Worm (Caenorhabditis elegans) whole organism, early embryonic: ENCODE data around the gene T24C2.5.
"Not testable (repeated sequence)": the region's sequence is repeated elsewhere in the genome, so short reads cannot be mapped to it uniquely, and the experiment has no call there.

Experiments used
- B0310.2 ChIP-seq: sonication (generic microtip); optimal IDR thresholded peaks from 2 replicates; lab custom pipeline; 2016; ENCODE audit warnings: mild to moderate bottlenecking, missing genetic modification characterization, missing compliant biosample characterization
- F13C5.2 ChIP-seq: sonication (generic microtip); optimal IDR thresholded peaks from 2 replicates; lab custom pipeline; 2017; ENCODE audit warnings: mild to moderate bottlenecking, missing genetic modification characterization, inconsistent platforms, missing compliant biosample characterization
- aly-1 ChIP-seq: sonication (generic microtip); optimal IDR thresholded peaks from 2 replicates; lab custom pipeline; 2016; ENCODE audit warnings: missing genetic modification characterization, missing compliant biosample characterization
- ama-1 ChIP-seq: fragments of 150-350 bp; optimal IDR thresholded peaks from 2 replicates; lab custom pipeline; 2014
- ceh-13 ChIP-seq: fragments of 200-800 bp; sonication (Bioruptor generic); optimal IDR thresholded peaks from 2 replicates; lab custom pipeline; 2018; ENCODE audit warnings: mild to moderate bottlenecking, missing genetic modification characterization, missing compliant biosample characterization
- ceh-36 ChIP-seq: sonication (generic microtip); optimal IDR thresholded peaks from 2 replicates; lab custom pipeline; 2016; ENCODE audit warnings: missing genetic modification characterization, inconsistent platforms, missing compliant biosample characterization
- ets-7 ChIP-seq: sonication (generic microtip); optimal IDR thresholded peaks from 2 replicates; lab custom pipeline; 2016; ENCODE audit warnings: missing genotype, missing genetic modification characterization, missing compliant biosample characterization
- flt-1 ChIP-seq: fragments of 200-800 bp; sonication (Bioruptor generic); IDR thresholded peaks from 2 replicates; pipeline ENCODE4 v1.3.6; 2022; ENCODE audit warnings: missing genetic modification characterization, missing compliant biosample characterization
- hmbx-1 ChIP-seq: sonication (generic microtip); optimal IDR thresholded peaks from 2 replicates; lab custom pipeline; 2016; ENCODE audit warnings: mild to moderate bottlenecking, missing genetic modification characterization, missing compliant biosample characterization
- hmg-4 ChIP-seq: fragments of 200-800 bp; sonication (Bioruptor generic); optimal IDR thresholded peaks from 2 replicates; lab custom pipeline; 2018; ENCODE audit warnings: mild to moderate bottlenecking, missing genetic modification characterization, missing compliant biosample characterization
- hnd-1 ChIP-seq: sonication (generic microtip); optimal IDR thresholded peaks from 2 replicates; lab custom pipeline; 2016; ENCODE audit warnings: missing genetic modification characterization, missing compliant biosample characterization
- pes-1 ChIP-seq: fragments of 200-800 bp; sonication (Bioruptor generic); IDR thresholded peaks from 2 replicates; pipeline ENCODE4 v1.3.6; 2022; ENCODE audit warnings: missing genetic modification reagents, missing genetic modification characterization, missing compliant biosample characterization
- scrt-1 ChIP-seq: fragments of 200-800 bp; sonication (Bioruptor generic); IDR thresholded peaks from 2 replicates; pipeline ENCODE4 v1.3.6; 2022; ENCODE audit warnings: missing genetic modification characterization, missing compliant biosample characterization
- sea-1 ChIP-seq: fragments of 200-800 bp; sonication (Bioruptor generic); conservative IDR thresholded peaks from 2 replicates; pipeline ENCODE4 v1.3.6; 2022; ENCODE audit warnings: missing genetic modification characterization, missing compliant biosample characterization
- tbx-11 ChIP-seq: fragments of 200-800 bp; sonication (Bioruptor generic); IDR thresholded peaks from 2 replicates; pipeline ENCODE4 v1.3.6; 2022; ENCODE audit warnings: missing genetic modification characterization, missing compliant biosample characterization
- tbx-37 ChIP-seq: fragments of 200-800 bp; sonication (Bioruptor generic); conservative IDR thresholded peaks from 2 replicates; pipeline ENCODE4 v1.3.6; 2022; ENCODE audit warnings: missing genetic modification reagents, missing genetic modification characterization, missing compliant biosample characterization
- tra-4 ChIP-seq: sonication (generic microtip); optimal IDR thresholded peaks from 2 replicates; lab custom pipeline; 2017; ENCODE audit warnings: missing genetic modification characterization, missing compliant biosample characterization

The T24C2.5 gene

DNA sequence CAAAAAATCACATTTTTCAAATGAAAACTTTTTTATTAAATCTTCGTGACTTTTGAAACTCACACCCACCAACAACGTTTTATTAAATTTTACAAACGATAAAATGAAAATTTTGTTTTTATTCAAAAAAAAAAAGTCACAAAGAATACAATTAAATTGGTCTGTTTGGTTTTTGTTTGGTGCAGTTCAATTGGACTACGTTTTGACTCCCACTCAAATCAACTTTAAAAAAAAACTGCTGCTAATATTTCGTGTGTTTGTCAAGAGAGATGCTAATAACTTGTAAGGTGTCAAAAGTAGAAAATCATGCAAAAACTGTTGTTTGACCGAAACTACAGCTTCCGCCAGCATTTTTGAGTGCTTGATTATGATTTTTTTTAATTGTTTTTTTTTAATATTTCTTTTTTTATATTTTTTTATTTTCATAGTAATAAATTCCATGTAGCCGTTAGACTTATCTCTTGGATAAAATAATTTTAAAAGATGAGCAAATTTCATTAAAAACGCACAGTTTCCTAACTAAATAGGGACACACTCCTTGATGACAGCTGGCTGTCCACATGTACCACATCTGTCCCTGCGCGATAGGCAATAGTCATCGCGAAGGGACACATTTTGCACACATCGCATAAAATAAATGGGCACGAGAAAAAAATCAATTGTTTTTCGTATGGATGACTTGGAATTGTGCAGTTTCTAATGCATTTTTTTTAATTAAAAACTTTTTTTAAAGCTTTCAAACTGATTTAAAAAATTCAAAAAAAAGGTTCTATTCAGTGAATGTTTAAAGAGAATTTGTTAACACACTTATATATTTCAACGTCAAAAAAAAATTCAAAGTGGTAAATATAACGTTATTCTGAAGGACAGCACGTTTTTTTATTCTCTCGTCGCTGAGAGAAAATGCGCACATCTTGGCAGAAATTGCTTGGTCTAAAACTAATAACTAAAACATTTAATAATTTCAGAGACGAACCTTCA is 8.6 kb upstream of the T24C2.5 start:
- TF ChIP-seq tbx-37 (GFP tag; lab: Robert Waterston, UW) (peak; percentile 60), aly-1 (tag; lab: Kevin White, UChicago) (no peak), sea-1 (GFP tag; lab: Robert Waterston, UW) (peak; percentile 79), hnd-1 (no peak), flt-1 (0 out of 2 replicates have a peak, but pooled peaks have one; percentile 8), ceh-13 (peak; percentile 39), hmg-4 (GFP tag; lab: Kevin White, UChicago) (peak; percentile 95), ceh-36 (tag; lab: Kevin White, UChicago) (peak; percentile 8), F13C5.2 (tag; lab: Kevin White, UChicago) (peak; percentile 98)

- TF ChIP-seq F13C5.2 (tag; lab: Kevin White, UChicago) (no peak), flt-1 (no peak), ceh-36 (tag; lab: Kevin White, UChicago) (no peak), tbx-11 (GFP tag; lab: Robert Waterston, UW) (no peak)
Measured at ce11 chrX:14527559-14527958, 6.7 kb upstream of the T24C2.5 start, which contains the start of gene nspc-18. TSS of gene nspc-18 (minus strand) at chrX:14527659.

- TF ChIP-seq pes-1 (GFP tag; lab: Robert Waterston, UW); flt-1; aly-1 (tag; lab: Kevin White, UChicago): not testable (repeated sequence)
Measured at ce11 chrX:14528399-14528798, 5.8 kb upstream of the T24C2.5 start, which contains the start of gene nspc-19. TSS of gene nspc-19 (plus strand) at chrX:14528699.

- TF ChIP-seq tbx-37 (GFP tag; lab: Robert Waterston, UW), result no peak
- no peak for TF ChIP-seq hmg-4 (GFP tag; lab: Kevin White, UChicago)
- no peak for TF ChIP-seq sea-1 (GFP tag; lab: Robert Waterston, UW)
- no peak for TF ChIP-seq ama-1 (lab: Kevin White, UChicago)
- no peak for TF ChIP-seq ceh-13
- no peak for TF ChIP-seq aly-1 (tag; lab: Kevin White, UChicago)
- TF ChIP-seq F13C5.2 (tag; lab: Kevin White, UChicago), result no peak
- TF ChIP-seq ets-7 (tag; lab: Kevin White, UChicago), result no peak
- no peak for TF ChIP-seq ceh-36 (tag; lab: Kevin White, UChicago)
- TF ChIP-seq hmbx-1 (tag; lab: Kevin White, UChicago), result no peak
- TF ChIP-seq B0310.2 (tag; lab: Kevin White, UChicago), result no peak
- TF ChIP-seq tbx-11 (GFP tag; lab: Robert Waterston, UW), result no peak
- no peak for TF ChIP-seq flt-1
- no peak for TF ChIP-seq pes-1 (GFP tag; lab: Robert Waterston, UW)
- TF ChIP-seq hnd-1, result no peak
- TF ChIP-seq tra-4, result no peak
- TF ChIP-seq scrt-1 (GFP tag; lab: Robert Waterston, UW), result no peak
Measured at ce11 chrX:14530107-14530506, 4.1 kb upstream of the T24C2.5 start, which contains the start of gene nspc-20. TSS of gene nspc-20 (minus strand) at chrX:14530207.

- TF ChIP-seq hmg-4 (GFP tag; lab: Kevin White, UChicago) (no peak), tbx-37 (GFP tag; lab: Robert Waterston, UW) (no peak), hmbx-1 (tag; lab: Kevin White, UChicago) (no peak), tbx-11 (GFP tag; lab: Robert Waterston, UW) (no peak)
Measured at ce11 chrX:14534596-14534995, 379 bp downstream of the T24C2.5 start.

DNA sequence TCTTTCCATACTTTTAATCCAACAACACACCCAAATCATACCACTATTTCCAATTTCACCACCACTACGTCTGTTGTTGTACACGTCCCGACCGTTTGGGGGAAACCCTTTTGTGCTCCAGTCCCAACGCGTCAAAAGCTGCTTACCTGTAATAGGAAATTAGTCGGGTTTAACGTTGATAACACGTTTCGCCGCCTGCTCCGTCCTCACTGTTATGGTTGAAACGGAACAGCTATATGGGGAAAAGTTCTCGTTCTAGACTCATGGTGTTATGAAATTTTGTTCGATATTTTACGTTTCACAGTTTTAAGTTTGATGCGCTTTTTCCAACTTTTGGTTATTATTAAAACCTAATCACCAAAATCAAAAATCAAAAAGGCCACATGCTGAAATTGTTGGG is 1.7 kb downstream of the T24C2.5 start:
- TF ChIP-seq hmbx-1 (tag; lab: Kevin White, UChicago) (no peak), sea-1 (GFP tag; lab: Robert Waterston, UW) (no peak), F13C5.2 (tag; lab: Kevin White, UChicago) (no peak)

- no peak for TF ChIP-seq F13C5.2 (tag; lab: Kevin White, UChicago)
- no peak for TF ChIP-seq pes-1 (GFP tag; lab: Robert Waterston, UW)
- no peak for TF ChIP-seq ets-7 (tag; lab: Kevin White, UChicago)
- no peak for TF ChIP-seq ceh-13
- no peak for TF ChIP-seq hmbx-1 (tag; lab: Kevin White, UChicago)
- TF ChIP-seq B0310.2 (tag; lab: Kevin White, UChicago), result no peak
- no peak for TF ChIP-seq tra-4
Measured at ce11 chrX:14537625-14538024, 3.4 kb downstream of the T24C2.5 start.

- TF ChIP-seq flt-1, result no peak
- TF ChIP-seq hnd-1, result no peak
- TF ChIP-seq B0310.2 (tag; lab: Kevin White, UChicago), result no peak
- no peak for TF ChIP-seq tbx-11 (GFP tag; lab: Robert Waterston, UW)
- no peak for TF ChIP-seq ceh-36 (tag; lab: Kevin White, UChicago)
- no peak for TF ChIP-seq scrt-1 (GFP tag; lab: Robert Waterston, UW)
- TF ChIP-seq hmbx-1 (tag; lab: Kevin White, UChicago), result no peak
- TF ChIP-seq tbx-37 (GFP tag; lab: Robert Waterston, UW), result no peak
- TF ChIP-seq ets-7 (tag; lab: Kevin White, UChicago), result no peak
- TF ChIP-seq F13C5.2 (tag; lab: Kevin White, UChicago), result no peak
- no peak for TF ChIP-seq pes-1 (GFP tag; lab: Robert Waterston, UW)
- TF ChIP-seq aly-1 (tag; lab: Kevin White, UChicago), result no peak
- TF ChIP-seq ama-1 (lab: Kevin White, UChicago), result no peak
- no peak for TF ChIP-seq sea-1 (GFP tag; lab: Robert Waterston, UW)
- TF ChIP-seq ceh-13, result no peak
- TF ChIP-seq tra-4, result no peak
Measured at ce11 chrX:14539468-14539867, 5.3 kb downstream of the T24C2.5 start.
